Worm (Caenorhabditis elegans) whole organism, young adult: Measurements from ENCODE around the gene snf-12.

Source experiments
- B0019.2 ChIP-seq: fragments of 200-800 bp; sonication (Bioruptor generic); conservative IDR thresholded peaks from 2 replicates; pipeline ENCODE4 v1.3.6; 2022; ENCODE audit warnings: missing genetic modification reagents, missing genetic modification characterization, missing compliant biosample characterization
- B0035.1 ChIP-seq: sonication (generic microtip); optimal IDR thresholded peaks from 2 replicates; lab custom pipeline; 2016; ENCODE audit warnings: missing genetic modification characterization, mild to moderate bottlenecking, missing compliant biosample characterization, missing genotype, missing genetic modification reagents
- B0261.1 ChIP-seq: sonication (generic microtip); optimal IDR thresholded peaks from 2 replicates; lab custom pipeline; 2016; ENCODE audit warnings: mild to moderate bottlenecking, missing genetic modification characterization, moderate library complexity, missing compliant biosample characterization
- B0336.3 ChIP-seq: fragments of 200-800 bp; sonication (Bioruptor generic); IDR thresholded peaks from 2 replicates; pipeline ENCODE4 v1.3.6; 2022; ENCODE audit warnings: missing genetic modification characterization, missing compliant biosample characterization
- D2030.7 ChIP-seq: fragments of 200-800 bp; sonication (Bioruptor generic); IDR thresholded peaks from 2 replicates; pipeline ENCODE4 v1.3.6; 2022; ENCODE audit warnings: missing genetic modification reagents, missing genetic modification characterization, missing compliant biosample characterization
- F10E7.11 ChIP-seq: sonication (generic microtip); optimal IDR thresholded peaks from 2 replicates; lab custom pipeline; 2017; ENCODE audit warnings: mild to moderate bottlenecking, missing genetic modification characterization, moderate library complexity, missing compliant biosample characterization
- F37B4.10 ChIP-seq: fragments of 200-800 bp; sonication (Bioruptor generic); IDR thresholded peaks from 2 replicates; pipeline ENCODE4 v1.3.6; 2022; ENCODE audit warnings: missing genetic modification characterization, missing compliant biosample characterization
- F55B11.4 ChIP-seq: sonication (generic microtip); optimal IDR thresholded peaks from 2 replicates; lab custom pipeline; 2016; ENCODE audit warnings: missing compliant biosample characterization, missing genetic modification characterization, borderline replicate concordance; ENCODE audit not compliant: insufficient read depth
- K11D2.4 ChIP-seq: fragments of 200-800 bp; sonication (Bioruptor generic); IDR thresholded peaks from 2 replicates; pipeline ENCODE4 v1.3.6; 2022; ENCODE audit warnings: missing genetic modification reagents, missing genetic modification characterization, missing compliant biosample characterization
- T26A5.8 ChIP-seq: sonication (generic microtip); optimal IDR thresholded peaks from 2 replicates; lab custom pipeline; 2016; ENCODE audit warnings: missing genetic modification characterization, missing compliant biosample characterization
- Y53F4B.3 ChIP-seq: fragments of 200-800 bp; sonication (Bioruptor generic); IDR thresholded peaks from 2 replicates; pipeline ENCODE4 v1.3.6; 2022; ENCODE audit warnings: missing genetic modification reagents, missing genetic modification characterization, missing compliant biosample characterization
- Y67H2A.10 ChIP-seq: fragments of 200-800 bp; sonication (Bioruptor generic); conservative IDR thresholded peaks from 2 replicates; pipeline ENCODE4 v1.3.6; 2022; ENCODE audit warnings: missing genetic modification reagents, missing genetic modification characterization, missing compliant biosample characterization
- akir-1 ChIP-seq: fragments of 200-800 bp; sonication (Bioruptor generic); optimal IDR thresholded peaks from 2 replicates; lab custom pipeline; 2018; ENCODE audit warnings: mild to moderate bottlenecking, missing genetic modification characterization, moderate library complexity, missing compliant biosample characterization
- ama-1 ChIP-seq, 3 experiments: fragments of 150-350 bp in 1 of 3; sonication (generic microtip) in 2 of 3; optimal IDR thresholded peaks; 2 replicates each; lab custom pipeline; 2014 to 2018; ENCODE audit warnings: missing biosample characterization in 2 of 3, missing genetic modification characterization in 2 of 3, missing genetic modification reagents in 2 of 3
- aptf-3 ChIP-seq: fragments of 200-800 bp; sonication (Bioruptor generic); IDR thresholded peaks from 2 replicates; pipeline ENCODE4 v1.3.6; 2022; ENCODE audit warnings: missing genetic modification characterization, missing compliant biosample characterization
- atf-7 ChIP-seq: sonication (generic microtip); optimal IDR thresholded peaks from 2 replicates; lab custom pipeline; 2017; ENCODE audit warnings: mild to moderate bottlenecking, missing genetic modification characterization, missing compliant biosample characterization
- athp-1 ChIP-seq: sonication (generic microtip); optimal IDR thresholded peaks from 2 replicates; lab custom pipeline; 2017; ENCODE audit warnings: mild to moderate bottlenecking, missing genetic modification characterization, missing compliant biosample characterization
- attf-3 ChIP-seq: fragments of 200-800 bp; sonication (Bioruptor generic); conservative IDR thresholded peaks from 2 replicates; pipeline ENCODE4 v1.3.6; 2022; ENCODE audit warnings: missing genetic modification reagents, missing genetic modification characterization, missing compliant biosample characterization
- bed-1 ChIP-seq: fragments of 200-800 bp; sonication (Bioruptor generic); IDR thresholded peaks from 2 replicates; pipeline ENCODE4 v1.3.6; 2022; ENCODE audit warnings: missing genetic modification reagents, missing genetic modification characterization, missing compliant biosample characterization
- bed-2 ChIP-seq: fragments of 200-800 bp; sonication (Bioruptor generic); IDR thresholded peaks from 2 replicates; pipeline ENCODE4 v1.3.6; 2022; ENCODE audit warnings: missing genetic modification reagents, missing genetic modification characterization, missing compliant biosample characterization
- cebp-2 ChIP-seq: fragments of 200-800 bp; sonication (Bioruptor generic); IDR thresholded peaks from 2 replicates; pipeline ENCODE4 v1.3.6; 2022; ENCODE audit warnings: missing genetic modification characterization, missing compliant biosample characterization
- ceh-79 ChIP-seq: sonication (generic microtip); optimal IDR thresholded peaks from 2 replicates; lab custom pipeline; 2017; ENCODE audit warnings: mild to moderate bottlenecking, missing genetic modification characterization, missing compliant biosample characterization
- ceh-91 ChIP-seq: fragments of 200-800 bp; sonication (Bioruptor generic); IDR thresholded peaks from 2 replicates; pipeline ENCODE4 v1.3.6; 2022; ENCODE audit warnings: missing genetic modification reagents, missing genetic modification characterization, missing compliant biosample characterization
- egl-44 ChIP-seq: fragments of 200-800 bp; sonication (Bioruptor generic); IDR thresholded peaks from 2 replicates; pipeline ENCODE4 v1.3.6; 2022; ENCODE audit warnings: missing genetic modification reagents, missing genetic modification characterization, missing compliant biosample characterization
- fkh-3 ChIP-seq: sonication (generic microtip); optimal IDR thresholded peaks from 2 replicates; lab custom pipeline; 2016; ENCODE audit warnings: mild to moderate bottlenecking, missing genetic modification characterization, missing compliant biosample characterization
- hsf-1 ChIP-seq: fragments of 200-800 bp; sonication (Bioruptor generic); IDR thresholded peaks from 2 replicates; pipeline ENCODE4 v1.3.6; 2022; ENCODE audit warnings: missing genetic modification reagents, missing genetic modification characterization, missing compliant biosample characterization
- let-607 ChIP-seq, 2 experiments: fragments of 200-800 bp in 1 of 2; sonication (Bioruptor generic) in 1 of 2; sonication (generic microtip) in 1 of 2; optimal IDR thresholded peaks; 2 replicates each; lab custom pipeline; 2016 to 2018; ENCODE audit warnings: mild to moderate bottlenecking in 2 of 2, missing compliant biosample characterization in 2 of 2, missing genetic modification characterization in 2 of 2, moderate library complexity in 2 of 2, missing genotype in 1 of 2
- lin-35 ChIP-seq, 3 experiments: fragments of 150-350 bp in 2 of 3; sonication (generic microtip) in 1 of 3; optimal IDR thresholded peaks; 2 replicates each; lab custom pipeline; 2014 to 2018; ENCODE audit warnings: missing biosample characterization in 3 of 3, missing genetic modification characterization in 3 of 3, missing genetic modification reagents in 3 of 3
- madf-8 ChIP-seq: fragments of 200-800 bp; sonication (Bioruptor generic); conservative IDR thresholded peaks from 2 replicates; pipeline ENCODE4 v1.3.6; 2022; ENCODE audit warnings: missing genetic modification reagents, missing genetic modification characterization, missing compliant biosample characterization
- nhr-27 ChIP-seq: fragments of 200-800 bp; sonication (Bioruptor generic); optimal IDR thresholded peaks from 2 replicates; lab custom pipeline; 2018; ENCODE audit warnings: mild to moderate bottlenecking, missing genetic modification characterization, moderate library complexity, missing compliant biosample characterization
- nhr-80 ChIP-seq: sonication (generic microtip); optimal IDR thresholded peaks from 2 replicates; lab custom pipeline; 2016; ENCODE audit warnings: missing genetic modification characterization, missing compliant biosample characterization
- pha-4 ChIP-seq: fragments of 150-350 bp; sonication (generic microtip); optimal IDR thresholded peaks from 2 replicates; lab custom pipeline; 2014; ENCODE audit warnings: missing biosample characterization, missing genetic modification reagents, missing genetic modification characterization
- rcor-1 ChIP-seq: fragments of 200-800 bp; sonication (Bioruptor generic); IDR thresholded peaks from 2 replicates; pipeline ENCODE4 v1.3.6; 2022; ENCODE audit warnings: missing genetic modification reagents, missing genetic modification characterization, missing compliant biosample characterization
- rec-8 ChIP-seq, 2 experiments: sonication (generic microtip); optimal IDR thresholded peaks; 2 replicates each; lab custom pipeline; 2016; ENCODE audit warnings: mild to moderate bottlenecking in 2 of 2, missing genetic modification characterization in 2 of 2, missing genetic modification reagents in 2 of 2, missing genotype in 2 of 2, missing biosample characterization in 1 of 2, missing compliant biosample characterization in 1 of 2, moderate library complexity in 1 of 2
- snpc-1.1 ChIP-seq: sonication (generic microtip); optimal IDR thresholded peaks from 2 replicates; lab custom pipeline; 2017; ENCODE audit warnings: missing genetic modification characterization, mild to moderate bottlenecking, missing compliant biosample characterization, antibody characterized with exemption, moderate library complexity, missing genotype, missing genetic modification reagents; ENCODE audit not compliant: insufficient read depth
- snpc-3.4 ChIP-seq: sonication (generic microtip); optimal IDR thresholded peaks from 2 replicates; lab custom pipeline; 2017; ENCODE audit warnings: missing genetic modification characterization, mild to moderate bottlenecking, missing compliant biosample characterization, antibody characterized with exemption, moderate library complexity, missing genotype, missing genetic modification reagents
- somi-1 ChIP-seq: fragments of 200-800 bp; sonication (Bioruptor generic); optimal IDR thresholded peaks from 2 replicates; lab custom pipeline; 2018; ENCODE audit warnings: mild to moderate bottlenecking, missing genetic modification characterization, missing compliant biosample characterization
- tbp1 ChIP-seq: fragments of 200-800 bp; sonication (Bioruptor generic); optimal IDR thresholded peaks from 2 replicates; lab custom pipeline; 2018; ENCODE audit warnings: mild to moderate bottlenecking, missing genetic modification characterization, missing compliant biosample characterization
- tlf-1 ChIP-seq: fragments of 200-800 bp; sonication (Bioruptor generic); optimal IDR thresholded peaks from 2 replicates; lab custom pipeline; 2018; ENCODE audit warnings: mild to moderate bottlenecking, missing genetic modification characterization, missing compliant biosample characterization
- unc-130 ChIP-seq: sonication (generic microtip); optimal IDR thresholded peaks from 2 replicates; lab custom pipeline; 2016; ENCODE audit warnings: missing genetic modification reagents, missing genetic modification characterization, missing compliant biosample characterization
- xnd-1 ChIP-seq: sonication (generic microtip); optimal IDR thresholded peaks from 2 replicates; lab custom pipeline; 2016; ENCODE audit warnings: missing genotype, missing genetic modification reagents, missing genetic modification characterization, missing compliant biosample characterization
- zim-3 ChIP-seq: sonication (generic microtip); optimal IDR thresholded peaks from 2 replicates; lab custom pipeline; 2017; ENCODE audit warnings: mild to moderate bottlenecking, missing genetic modification characterization, moderate library complexity, missing compliant biosample characterization
- ztf-18 ChIP-seq: sonication (generic microtip); optimal IDR thresholded peaks from 2 replicates; lab custom pipeline; 2016; ENCODE audit warnings: missing genotype, mild to moderate bottlenecking, missing genetic modification characterization, missing compliant biosample characterization
- ztf-28 ChIP-seq: fragments of 200-800 bp; sonication (Bioruptor generic); IDR thresholded peaks from 2 replicates; pipeline ENCODE4 v1.3.6; 2022; ENCODE audit warnings: missing genetic modification reagents, missing genetic modification characterization, missing compliant biosample characterization
- ztf-3 ChIP-seq: fragments of 200-800 bp; sonication (Bioruptor generic); optimal IDR thresholded peaks from 2 replicates; lab custom pipeline; 2018; ENCODE audit warnings: mild to moderate bottlenecking, missing genetic modification characterization, missing compliant biosample characterization
- ztf-6 ChIP-seq: fragments of 200-800 bp; sonication (Bioruptor generic); IDR thresholded peaks from 2 replicates; pipeline ENCODE4 v1.3.6; 2022; ENCODE audit warnings: missing genetic modification reagents, missing genetic modification characterization, missing compliant biosample characterization

The snf-12 gene

ce11 chrX:9048657-9049056, 19.4 kb downstream of the snf-12 start, which contains the start of gene F47E1.20:
Gene F47E1.20, plus strand, starts transcription at chrX:9048957.
- TF ChIP-seq unc-130 (no peak), snpc-1.1 (tag; lab: Kevin White, UChicago) (no peak), lin-35 (GFP tag; optimal IDR thresholded peaks at IDR 0.05; lab: Kevin White, UChicago) (no peak), ztf-3 (no peak), akir-1 (GFP tag; lab: Kevin White, UChicago) (no peak), madf-8 (GFP tag; lab: Robert Waterston, UW) (no peak), ceh-91 (GFP tag; lab: Robert Waterston, UW) (no peak), B0035.1 (tag; lab: Kevin White, UChicago) (no peak), T26A5.8 (tag; lab: Kevin White, UChicago) (no peak), pha-4 (no peak), bed-2 (GFP tag; lab: Robert Waterston, UW) (no peak), atf-7 (no peak), tlf-1 (GFP tag; lab: Kevin White, UChicago) (no peak), D2030.7 (no peak), snpc-3.4 (tag; lab: Kevin White, UChicago) (no peak), tbp1 (GFP tag; lab: Kevin White, UChicago) (no peak), ztf-6 (GFP tag; lab: Robert Waterston, UW) (no peak), aptf-3 (GFP tag; lab: Robert Waterston, UW) (no peak)

- no peak for TF ChIP-seq akir-1 (GFP tag; lab: Kevin White, UChicago)
- no peak for TF ChIP-seq zim-3
- no peak for TF ChIP-seq K11D2.4 (GFP tag; lab: Robert Waterston, UW)
- TF ChIP-seq Y53F4B.3 (GFP tag; lab: Robert Waterston, UW): no peak
- no peak for TF ChIP-seq nhr-80 (tag; lab: Kevin White, UChicago)
- no peak for TF ChIP-seq hsf-1
- TF ChIP-seq cebp-2: no peak
- TF ChIP-seq tbp1 (GFP tag; lab: Kevin White, UChicago): no peak
- TF ChIP-seq B0019.2 (GFP tag; lab: Robert Waterston, UW): no peak
- no peak for TF ChIP-seq snpc-1.1 (tag; lab: Kevin White, UChicago)
- TF ChIP-seq rec-8 (tag; optimal IDR thresholded peaks at IDR 0.05; lab: Kevin White, UChicago): no peak
- no peak for TF ChIP-seq let-607 (tag; optimal IDR thresholded peaks at IDR 0.05; lab: Kevin White, UChicago)
- TF ChIP-seq F55B11.4 (tag; lab: Kevin White, UChicago): no peak
- TF ChIP-seq fkh-3: no peak
- no peak for TF ChIP-seq Y67H2A.10 (GFP tag; lab: Robert Waterston, UW)
- no peak for TF ChIP-seq somi-1
- no peak for TF ChIP-seq B0035.1 (tag; lab: Kevin White, UChicago)
- TF ChIP-seq xnd-1: no peak
Measured at ce11 chrX:9053426-9053825, 24.2 kb downstream of the snf-12 start.

ce11 chrX:9057352-9057751, 28.1 kb downstream of the snf-12 start, which contains the start of gene F47E1.2:
Gene F47E1.2, plus strand, starts transcription at chrX:9057652.
- TF ChIP-seq ztf-18 (no peak), let-607 (tag; optimal IDR thresholded peaks at IDR 0.05; lab: Kevin White, UChicago) (no peak), ceh-79 (tag; lab: Kevin White, UChicago) (no peak), ama-1 (optimal IDR thresholded peaks at IDR 0.05; lab: Kevin White, UChicago) (no peak), ama-1 (GFP tag; optimal IDR thresholded peaks at IDR 0.05; lab: Kevin White, UChicago) (no peak), egl-44 (GFP tag; lab: Robert Waterston, UW) (no peak), B0336.3 (no peak), rcor-1 (no peak), tbp1 (GFP tag; lab: Kevin White, UChicago) (no peak), ztf-6 (GFP tag; lab: Robert Waterston, UW) (no peak), F37B4.10 (GFP tag; lab: Robert Waterston, UW) (no peak), nhr-27 (tag; lab: Kevin White, UChicago) (no peak), madf-8 (GFP tag; lab: Robert Waterston, UW) (no peak), ztf-28 (GFP tag; lab: Robert Waterston, UW) (no peak), athp-1 (tag; lab: Kevin White, UChicago) (no peak), bed-1 (GFP tag; lab: Robert Waterston, UW) (no peak), F10E7.11 (tag; lab: Kevin White, UChicago) (no peak), B0261.1 (tag; lab: Kevin White, UChicago) (no peak), F55B11.4 (tag; lab: Kevin White, UChicago) (no peak), D2030.7 (no peak), attf-3 (GFP tag; lab: Robert Waterston, UW) (no peak)
